Worm (Caenorhabditis elegans) whole organism, L3 larva: ENCODE measurements around the gene pcp-3.

Experiments
- R02D3.7 ChIP-seq: fragments of 150-350 bp; optimal IDR thresholded peaks from 2 replicates; lab custom pipeline; 2014; ENCODE audit warnings: missing biosample characterization, missing genetic modification characterization
- ZK546.5 ChIP-seq: sonication (generic microtip); optimal IDR thresholded peaks from 2 replicates; lab custom pipeline; 2017; ENCODE audit warnings: missing biosample characterization, missing genetic modification characterization
- aly-2 ChIP-seq: fragments of 150-350 bp; optimal IDR thresholded peaks from 2 replicates; lab custom pipeline; 2014; ENCODE audit warnings: missing biosample characterization, missing genetic modification characterization
- ceh-16 ChIP-seq: sonication (generic microtip); optimal IDR thresholded peaks from 2 replicates; lab custom pipeline; 2017; ENCODE audit warnings: missing biosample characterization, missing genetic modification characterization
- ceh-28 ChIP-seq: fragments of 150-350 bp; optimal IDR thresholded peaks from 2 replicates; lab custom pipeline; 2014; ENCODE audit warnings: missing biosample characterization, missing genetic modification reagents, missing genetic modification characterization
- ceh-82 ChIP-seq: fragments of 150-350 bp; optimal IDR thresholded peaks from 2 replicates; lab custom pipeline; 2014; ENCODE audit warnings: missing biosample characterization, missing genetic modification characterization
- daf-12 ChIP-seq: fragments of 150-350 bp; optimal IDR thresholded peaks from 2 replicates; lab custom pipeline; 2014; ENCODE audit warnings: missing biosample characterization, missing genetic modification reagents, missing genetic modification characterization
- egl-27 ChIP-seq: sonication (generic microtip); optimal IDR thresholded peaks from 4 replicates; lab custom pipeline; 2017; ENCODE audit warnings: missing biosample characterization, missing genetic modification reagents, missing genetic modification characterization
- egl-5 ChIP-seq: fragments of 150-350 bp; optimal IDR thresholded peaks from 2 replicates; lab custom pipeline; 2017; ENCODE audit warnings: missing biosample characterization, missing genetic modification reagents, missing genetic modification characterization, inconsistent platforms
- elt-1 ChIP-seq: fragments of 150-350 bp; optimal IDR thresholded peaks from 2 replicates; lab custom pipeline; 2014; ENCODE audit warnings: missing biosample characterization, missing genetic modification characterization
- elt-2 ChIP-seq: sonication (generic microtip); optimal IDR thresholded peaks from 2 replicates; lab custom pipeline; 2016; ENCODE audit warnings: missing genetic modification reagents, mild to moderate bottlenecking, missing genetic modification characterization, missing compliant biosample characterization
- elt-3 ChIP-seq, 3 experiments: fragments of 150-350 bp in 1 of 3; sonication (generic microtip) in 2 of 3; optimal IDR thresholded peaks; 2 replicates in 2 of 3; 4 replicates in 1 of 3; lab custom pipeline; 2014 to 2017; ENCODE audit warnings: missing biosample characterization in 3 of 3, missing genetic modification characterization in 3 of 3
- eor-1 ChIP-seq, 2 experiments: fragments of 150-350 bp; optimal IDR thresholded peaks; 2 replicates each; lab custom pipeline; 2014 to 2018; ENCODE audit warnings: missing biosample characterization in 2 of 2, missing genetic modification characterization in 2 of 2
- fkh-10 ChIP-seq: sonication (generic microtip); optimal IDR thresholded peaks from 2 replicates; lab custom pipeline; 2017; ENCODE audit warnings: missing biosample characterization, missing genetic modification reagents, missing genetic modification characterization
- fkh-2 ChIP-seq: fragments of 150-350 bp; optimal IDR thresholded peaks from 2 replicates; lab custom pipeline; 2014; ENCODE audit warnings: missing biosample characterization, missing genetic modification reagents, missing genetic modification characterization
- fos-1 ChIP-seq: fragments of 150-350 bp; optimal IDR thresholded peaks from 2 replicates; lab custom pipeline; 2014; ENCODE audit warnings: missing biosample characterization, missing genetic modification characterization
- hmg-11 ChIP-seq: sonication (generic microtip); optimal IDR thresholded peaks from 2 replicates; lab custom pipeline; 2016; ENCODE audit warnings: missing genetic modification characterization, missing compliant biosample characterization
- jun-1 ChIP-seq: fragments of 150-350 bp; optimal IDR thresholded peaks from 2 replicates; lab custom pipeline; 2014; ENCODE audit warnings: missing biosample characterization, missing genetic modification reagents, missing genetic modification characterization
- lin-15B ChIP-seq: fragments of 150-350 bp; optimal IDR thresholded peaks from 2 replicates; lab custom pipeline; 2014; ENCODE audit warnings: missing biosample characterization, missing genetic modification characterization
- lin-39 ChIP-seq: fragments of 150-350 bp; optimal IDR thresholded peaks from 2 replicates; lab custom pipeline; 2018; ENCODE audit warnings: missing biosample characterization, missing genetic modification reagents, missing genetic modification characterization
- lsy-12 ChIP-seq: sonication (generic microtip); optimal IDR thresholded peaks from 2 replicates; lab custom pipeline; 2016; ENCODE audit warnings: mild to moderate bottlenecking, missing genetic modification characterization, missing compliant biosample characterization
- mml-1 ChIP-seq: fragments of 150-350 bp; sonication (generic microtip); optimal IDR thresholded peaks from 3 replicates; lab custom pipeline; 2014; ENCODE audit warnings: missing biosample characterization, missing genetic modification characterization
- nfya-1 ChIP-seq: sonication (generic microtip); optimal IDR thresholded peaks from 2 replicates; lab custom pipeline; 2017; ENCODE audit warnings: missing genetic modification characterization, mild to moderate bottlenecking, missing compliant biosample characterization, antibody characterized with exemption, moderate library complexity; ENCODE audit not compliant: insufficient read depth
- nhr-11 ChIP-seq: fragments of 150-350 bp; optimal IDR thresholded peaks from 2 replicates; lab custom pipeline; 2014; ENCODE audit warnings: missing biosample characterization, missing genetic modification characterization
- nhr-12 ChIP-seq: fragments of 150-350 bp; optimal IDR thresholded peaks from 2 replicates; lab custom pipeline; 2014; ENCODE audit warnings: missing biosample characterization, missing genetic modification characterization
- nhr-23 ChIP-seq: fragments of 150-350 bp; optimal IDR thresholded peaks from 2 replicates; lab custom pipeline; 2014; ENCODE audit warnings: missing biosample characterization, missing genetic modification reagents, missing genetic modification characterization
- nhr-237 ChIP-seq: fragments of 150-350 bp; optimal IDR thresholded peaks from 2 replicates; lab custom pipeline; 2014; ENCODE audit warnings: missing biosample characterization, missing genetic modification characterization
- nhr-25 ChIP-seq: sonication (generic microtip); optimal IDR thresholded peaks from 2 replicates; lab custom pipeline; 2017; ENCODE audit warnings: missing biosample characterization, missing genetic modification characterization
- nhr-43 ChIP-seq: sonication (generic microtip); optimal IDR thresholded peaks from 2 replicates; lab custom pipeline; 2016; ENCODE audit warnings: mild to moderate bottlenecking, missing genetic modification characterization, missing compliant biosample characterization; ENCODE audit not compliant: poor library complexity, severe bottlenecking
- nhr-67 ChIP-seq: fragments of 150-350 bp; optimal IDR thresholded peaks from 2 replicates; lab custom pipeline; 2014; ENCODE audit warnings: missing biosample characterization, missing genetic modification characterization
- nhr-76 ChIP-seq: fragments of 150-350 bp; sonication (generic microtip); optimal IDR thresholded peaks from 5 replicates; lab custom pipeline; 2014; ENCODE audit warnings: missing biosample characterization, missing genetic modification characterization
- pha-4 ChIP-seq: fragments of 150-350 bp; optimal IDR thresholded peaks from 2 replicates; lab custom pipeline; 2014; ENCODE audit warnings: missing biosample characterization, missing genetic modification reagents, missing genetic modification characterization
- pqm-1 ChIP-seq: fragments of 150-350 bp; optimal IDR thresholded peaks from 2 replicates; lab custom pipeline; 2017; ENCODE audit warnings: missing biosample characterization, missing genetic modification characterization, inconsistent platforms
- sea-2 ChIP-seq: fragments of 150-350 bp; sonication (generic microtip); optimal IDR thresholded peaks from 4 replicates; lab custom pipeline; 2014; ENCODE audit warnings: missing biosample characterization, missing genetic modification reagents, missing genetic modification characterization
- tbx-2 ChIP-seq: sonication (generic microtip); optimal IDR thresholded peaks from 2 replicates; lab custom pipeline; 2016; ENCODE audit warnings: mild to moderate bottlenecking, missing genetic modification characterization, missing compliant biosample characterization
- unc-39 ChIP-seq: sonication (generic microtip); optimal IDR thresholded peaks from 4 replicates; lab custom pipeline; 2017; ENCODE audit warnings: missing biosample characterization, missing genetic modification characterization
- unc-62 ChIP-seq: fragments of 150-350 bp; sonication (generic microtip); optimal IDR thresholded peaks from 4 replicates; lab custom pipeline; 2014; ENCODE audit warnings: missing biosample characterization, missing genetic modification reagents, missing genetic modification characterization
- zag-1 ChIP-seq: fragments of 150-350 bp; optimal IDR thresholded peaks from 2 replicates; lab custom pipeline; 2014; ENCODE audit warnings: missing biosample characterization, missing genetic modification characterization
- ztf-11 ChIP-seq: fragments of 150-350 bp; optimal IDR thresholded peaks from 2 replicates; lab custom pipeline; 2014; ENCODE audit warnings: missing biosample characterization, missing genetic modification characterization
- ztf-4 ChIP-seq: fragments of 150-350 bp; optimal IDR thresholded peaks from 2 replicates; lab custom pipeline; 2014; ENCODE audit warnings: missing biosample characterization, missing genetic modification characterization

The pcp-3 gene

ce11 chrIV:9116452-9116851, 42.4 kb downstream of the pcp-3 start:
- TF ChIP-seq nhr-23 (tag; lab: Kevin White, UChicago) (no peak), ceh-28 (tag; lab: Kevin White, UChicago) (no peak), fos-1 (tag; lab: Kevin White, UChicago) (no peak), mml-1 (tag; lab: Kevin White, UChicago) (no peak), pha-4 (tag; lab: Kevin White, UChicago) (peak; percentile 35), unc-62 (GFP tag; lab: Kevin White, UChicago) (no peak), elt-1 (no peak), R02D3.7 (no peak), lin-15B (tag; lab: Kevin White, UChicago) (no peak), elt-2 (tag; lab: Kevin White, UChicago) (peak; percentile 66), nfya-1 (tag; lab: Kevin White, UChicago) (no peak), nhr-12 (tag; lab: Kevin White, UChicago) (no peak), pqm-1 (no peak), nhr-67 (tag; lab: Kevin White, UChicago) (no peak), ZK546.5 (tag; lab: Kevin White, UChicago) (no peak), unc-39 (tag; lab: Kevin White, UChicago) (no peak), ztf-4 (tag; lab: Kevin White, UChicago) (no peak)

DNA sequence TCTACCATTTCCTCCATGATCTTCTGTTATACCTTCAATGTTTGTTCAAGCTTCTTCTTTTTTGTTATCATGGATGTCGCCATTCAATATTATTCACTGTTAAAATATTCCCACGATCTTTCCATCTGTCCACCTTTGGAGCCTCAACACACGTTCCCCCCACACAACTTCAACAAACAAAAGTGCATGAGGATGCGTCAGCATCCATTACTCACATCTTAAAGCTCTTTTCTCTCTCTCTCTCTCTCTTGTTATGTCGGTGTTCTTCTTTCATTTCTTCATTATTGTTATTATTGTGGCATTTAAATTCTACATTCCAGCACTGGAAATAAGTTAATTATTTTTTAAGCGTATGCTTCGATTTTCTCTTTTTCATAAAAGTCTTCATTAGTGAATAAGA, 44.7 kb downstream of the pcp-3 start:
- TF ChIP-seq fkh-2 (no peak), pha-4 (tag; lab: Kevin White, UChicago) (peak; percentile 53)

- TF ChIP-seq lin-39 (tag; lab: Kevin White, UChicago) (no peak), hmg-11 (no peak), ztf-4 (tag; lab: Kevin White, UChicago) (no peak), nfya-1 (tag; lab: Kevin White, UChicago) (no peak), nhr-237 (tag; lab: Kevin White, UChicago) (no peak), zag-1 (tag; lab: Kevin White, UChicago) (no peak), mml-1 (tag; lab: Kevin White, UChicago) (no peak), nhr-43 (peak; percentile 58), sea-2 (no peak), ceh-28 (tag; lab: Kevin White, UChicago) (no peak), unc-62 (GFP tag; lab: Kevin White, UChicago) (no peak), jun-1 (no peak), ztf-11 (no peak), pqm-1 (peak; percentile 45), elt-3 (tag; optimal IDR thresholded peaks at IDR 0.05; lab: Kevin White, UChicago) (peak in 2 of 3 experiments; percentile 20 to 65), egl-5 (tag; lab: Kevin White, UChicago) (no peak), nhr-76 (no peak), nhr-11 (tag; lab: Kevin White, UChicago) (no peak), fkh-10 (no peak), ceh-82 (tag; lab: Kevin White, UChicago) (no peak), eor-1 (tag; optimal IDR thresholded peaks at IDR 0.05; lab: Kevin White, UChicago) (no peak), aly-2 (tag; lab: Kevin White, UChicago) (no peak), ZK546.5 (tag; lab: Kevin White, UChicago) (no peak), lsy-12 (no peak), tbx-2 (no peak), nhr-25 (tag; lab: Kevin White, UChicago) (no peak), ceh-16 (tag; lab: Kevin White, UChicago) (no peak), fos-1 (tag; lab: Kevin White, UChicago) (no peak), elt-2 (tag; lab: Kevin White, UChicago) (peak; percentile 71)
These were observed 46.8 kb downstream of the pcp-3 start for ce11 chrIV:9112019-9112418.

DNA sequence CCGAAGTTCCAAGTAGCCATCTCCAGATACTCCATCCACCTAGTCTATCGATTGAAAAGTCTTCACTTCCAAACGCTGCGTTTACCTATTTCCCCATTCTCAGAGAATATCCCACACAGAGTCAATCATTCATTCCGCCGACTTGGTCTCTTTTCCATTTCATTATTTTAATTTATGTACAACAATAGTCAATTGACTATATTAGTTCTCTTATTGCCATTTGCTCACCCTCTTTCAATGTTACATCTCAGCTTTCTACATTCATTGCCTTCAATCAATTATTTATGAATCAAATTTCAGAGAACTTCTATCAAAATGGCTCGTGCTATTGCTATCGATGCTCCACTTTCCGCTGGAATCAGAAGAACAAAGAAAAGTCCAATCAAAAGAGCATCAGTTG, 50.2 kb downstream of the pcp-3 start, which contains the start of gene aly-1:
Gene aly-1, plus strand, starts transcription at position 301 of the 400 bp plus-strand sequence.
- no peak for TF ChIP-seq egl-27 (tag; lab: Kevin White, UChicago)
- no peak for TF ChIP-seq ztf-11
- no peak for TF ChIP-seq nhr-76
- TF ChIP-seq daf-12 (tag; lab: Kevin White, UChicago), result no peak
- no peak for TF ChIP-seq nfya-1 (tag; lab: Kevin White, UChicago)
